Worm (Caenorhabditis elegans): ENCODE data around the gene F43C11.6.

- TF ChIP-seq ama-1 (optimal IDR thresholded peaks at IDR 0.05): no peak
- no peak for TF ChIP-seq hnd-1 (tag; optimal IDR thresholded peaks at IDR 0.05)
- TF ChIP-seq tra-4 (tag; optimal IDR thresholded peaks at IDR 0.05): no peak
- no peak for TF ChIP-seq scrt-1 (GFP tag; IDR thresholded peaks at IDR 0.05)
- TF ChIP-seq hmbx-1 (tag; optimal IDR thresholded peaks at IDR 0.05): no peak
- no peak for TF ChIP-seq tbx-37 (GFP tag; conservative IDR thresholded peaks at IDR 0.05)
- no peak for TF ChIP-seq hmg-4 (GFP tag; optimal IDR thresholded peaks at IDR 0.05)
- no peak for TF ChIP-seq flt-1 (GFP tag; IDR thresholded peaks at IDR 0.05)
- TF ChIP-seq ceh-36 (tag; optimal IDR thresholded peaks at IDR 0.05): no peak
- no peak for TF ChIP-seq ets-7 (tag; optimal IDR thresholded peaks at IDR 0.05)
- no peak for TF ChIP-seq aly-1 (tag; optimal IDR thresholded peaks at IDR 0.05)
- no peak for TF ChIP-seq sea-1 (GFP tag; conservative IDR thresholded peaks at IDR 0.05)
- TF ChIP-seq tbx-11 (GFP tag; IDR thresholded peaks at IDR 0.05): no peak
- no peak for TF ChIP-seq B0310.2 (tag; optimal IDR thresholded peaks at IDR 0.05)
Measured at ce11 chrII:2372090-2372489, 29.9 kb downstream of the F43C11.6 start, which contains the start of gene F16G10.3.

Data from whole organism, early embryonic.